Fruit fly (Drosophila melanogaster) whole organism, wandering third instar larva: ENCODE results near the gene Cpr67B.

Source experiments
- Abd-B ChIP-seq: fragments of >200 bp; optimal IDR thresholded peaks from 2 replicates; lab custom pipeline; 2017; ENCODE audit warnings: missing biosample characterization, missing genetic modification characterization
- CrebA ChIP-seq: fragments of 200-800 bp; sonication (Bioruptor generic); optimal IDR thresholded peaks from 2 replicates; lab custom pipeline; 2016; ENCODE audit warnings: missing biosample characterization, mild to moderate bottlenecking, missing genetic modification characterization, borderline replicate concordance
- Dfd ChIP-seq: fragments of >200 bp; optimal IDR thresholded peaks from 2 replicates; lab custom pipeline; 2017; ENCODE audit warnings: missing biosample characterization, missing genetic modification characterization
- HLH106 ChIP-seq: fragments of 200-800 bp; optimal IDR thresholded peaks from 3 replicates; lab custom pipeline; 2019; ENCODE audit warnings: missing biosample characterization, mild to moderate bottlenecking, missing genetic modification characterization, moderate library complexity
- Myc ChIP-seq: fragments of >200 bp; optimal IDR thresholded peaks from 2 replicates; lab custom pipeline; 2017
- Sp1 ChIP-seq: fragments of 200-800 bp; sonication (Bioruptor generic); optimal IDR thresholded peaks from 3 replicates; lab custom pipeline; 2019; ENCODE audit warnings: missing biosample characterization, mild to moderate bottlenecking, missing genetic modification characterization, moderate library complexity
- brk ChIP-seq: fragments of 200-800 bp; sonication (Bioruptor generic); optimal IDR thresholded peaks from 2 replicates; lab custom pipeline; 2016; ENCODE audit warnings: missing biosample characterization, mild to moderate bottlenecking, missing genetic modification characterization
- dsf ChIP-seq: sonication (Bioruptor generic); optimal IDR thresholded peaks from 2 replicates; lab custom pipeline; 2016; ENCODE audit warnings: missing biosample characterization, missing genetic modification characterization, borderline replicate concordance
- fru ChIP-seq: fragments of 200-800 bp; sonication (Bioruptor generic); optimal IDR thresholded peaks from 3 replicates; lab custom pipeline; 2016; ENCODE audit warnings: missing biosample characterization, mild to moderate bottlenecking, missing genetic modification characterization
- h ChIP-seq: fragments of 200-800 bp; sonication (Bioruptor generic); optimal IDR thresholded peaks from 3 replicates; lab custom pipeline; 2016; ENCODE audit warnings: missing biosample characterization, mild to moderate bottlenecking, missing genetic modification characterization
- psq ChIP-seq: fragments of 200-800 bp; sonication (Bioruptor generic); optimal IDR thresholded peaks from 3 replicates; lab custom pipeline; 2017; ENCODE audit warnings: missing biosample characterization, mild to moderate bottlenecking, missing genetic modification characterization, moderate library complexity
- sage ChIP-seq: fragments of 200-800 bp; sonication (Bioruptor generic); optimal IDR thresholded peaks from 2 replicates; lab custom pipeline; 2016; ENCODE audit warnings: missing biosample characterization, mild to moderate bottlenecking, missing genetic modification characterization
- usp ChIP-seq: fragments of >200 bp; optimal IDR thresholded peaks from 2 replicates; lab custom pipeline; 2017; ENCODE audit warnings: missing biosample characterization, missing genetic modification characterization
- woc ChIP-seq: sonication (Bioruptor generic); optimal IDR thresholded peaks from 2 replicates; lab custom pipeline; 2016; ENCODE audit warnings: missing biosample characterization, mild to moderate bottlenecking, missing genetic modification characterization

dm6 chr3L:9376573-9376972, 28.0 kb upstream of the Cpr67B start:
- TF ChIP-seq Sp1 (GFP tag; lab: Kevin White, UChicago) (no peak), psq (GFP tag; lab: Kevin White, UChicago) (no peak), Myc (no peak), CrebA (GFP tag; lab: Kevin White, UChicago) (no peak), HLH106 (tag; lab: Kevin White, UChicago) (no peak), sage (GFP tag; lab: Kevin White, UChicago) (no peak), Dfd (no peak), usp (GFP tag; lab: Kevin White, UChicago) (no peak), brk (GFP tag; lab: Kevin White, UChicago) (no peak), h (GFP tag; lab: Kevin White, UChicago) (no peak), dsf (no peak), fru (GFP tag; lab: Kevin White, UChicago) (no peak), woc (no peak), Abd-B (no peak)
